Worm (Caenorhabditis elegans): ENCODE measurements around the gene T24C4.3.

T24C4.3 gene

DNA sequence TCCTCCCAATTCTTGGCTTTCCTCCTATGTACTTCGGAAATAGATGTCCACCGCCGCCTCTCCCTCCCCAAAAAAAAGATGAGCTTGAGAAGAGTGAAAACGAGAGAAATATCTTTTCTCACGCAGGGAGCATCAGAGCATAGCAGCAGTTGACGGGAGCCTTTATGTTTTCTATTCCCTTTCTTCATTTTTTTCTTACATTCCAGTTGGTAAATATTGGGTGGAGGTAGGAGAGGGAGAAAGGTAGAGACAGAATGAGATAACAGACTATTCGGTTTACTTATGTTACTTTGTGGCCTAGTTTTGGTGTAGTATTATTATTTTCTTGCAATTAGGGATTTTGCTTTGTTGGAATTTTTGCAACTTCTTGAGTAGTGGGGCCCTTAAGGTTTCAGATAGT is 27.7 kb downstream of the T24C4.3 start:
- TF ChIP-seq pha-4 (tag; optimal IDR thresholded peaks at IDR 0.05) (peak; percentile 51), mdl-1 (tag; optimal IDR thresholded peaks at IDR 0.05) (no peak)

- no peak for TF ChIP-seq sea-2 (GFP tag; optimal IDR thresholded peaks at IDR 0.05)
- TF ChIP-seq mml-1 (tag; optimal IDR thresholded peaks at IDR 0.05) = peak; percentile 88
- peak; percentile 24 for TF ChIP-seq snpc-4 (tag; optimal IDR thresholded peaks at IDR 0.05)
- peak; percentile 43 for TF ChIP-seq nhr-43 (tag; optimal IDR thresholded peaks at IDR 0.05; ENCODE audit: poor library complexity, severe bottlenecking)
- TF ChIP-seq elt-2 (tag; optimal IDR thresholded peaks at IDR 0.05) = peak; percentile 16
- TF ChIP-seq jun-1 (tag; optimal IDR thresholded peaks at IDR 0.05) = no peak
- TF ChIP-seq lin-15B (tag; optimal IDR thresholded peaks at IDR 0.05) = peak; percentile 27
- peak; percentile 37 for TF ChIP-seq pqm-1 (tag; optimal IDR thresholded peaks at IDR 0.05)
- TF ChIP-seq nfya-1 (tag; optimal IDR thresholded peaks at IDR 0.05; ENCODE audit: insufficient read depth) = peak; percentile 57
- TF ChIP-seq ceh-28 (tag; optimal IDR thresholded peaks at IDR 0.05) = no peak
- peak; percentile 62 for TF ChIP-seq pha-4 (tag; optimal IDR thresholded peaks at IDR 0.05)
Observed at ce11 chrIII:843999-844398, 28.3 kb downstream of the T24C4.3 start.

ce11 chrIII:842630-843029 is 29.6 kb downstream of the T24C4.3 start, which contains the start of gene far-8:
TSS of gene far-8 (plus strand) at chrIII:842930.
- TF ChIP-seq egl-27 (tag; optimal IDR thresholded peaks at IDR 0.05) (no peak), skn-1 (tag; optimal IDR thresholded peaks at IDR 0.05) (no peak)

DNA sequence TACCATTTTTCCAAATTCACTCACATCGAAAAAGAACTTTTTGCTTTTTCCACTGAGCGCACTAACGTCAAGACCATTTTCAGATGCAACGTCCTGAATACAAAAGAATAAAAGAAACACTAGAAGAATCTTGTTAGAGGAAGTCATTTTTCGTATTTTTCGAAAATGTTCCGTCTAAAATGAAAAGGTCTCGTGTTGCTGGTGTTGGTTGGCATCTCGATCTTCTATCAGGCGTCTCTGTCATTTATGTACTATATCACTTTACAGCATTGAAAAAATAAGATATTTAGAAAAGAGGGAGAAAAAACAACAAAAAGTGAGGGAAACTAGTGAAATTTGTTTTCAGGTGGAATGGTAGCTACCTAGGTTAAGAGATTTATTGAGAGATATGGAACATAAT is 31.1 kb downstream of the T24C4.3 start, which contains the start of gene K02F3.9:
Gene K02F3.9, minus strand, starts transcription at position 190 of the 400 bp plus-strand sequence.
- TF ChIP-seq elt-1 (tag; optimal IDR thresholded peaks at IDR 0.05) (no peak), fkh-10 (GFP tag; optimal IDR thresholded peaks at IDR 0.05) (no peak), lin-39 (tag; optimal IDR thresholded peaks at IDR 0.05) (no peak), unc-62 (GFP tag; optimal IDR thresholded peaks at IDR 0.05) (no peak), unc-39 (tag; optimal IDR thresholded peaks at IDR 0.05) (no peak), lin-15B (tag; optimal IDR thresholded peaks at IDR 0.05) (no peak), ztf-11 (tag; optimal IDR thresholded peaks at IDR 0.05) (no peak), ztf-4 (tag; optimal IDR thresholded peaks at IDR 0.05) (no peak), skn-1 (tag; optimal IDR thresholded peaks at IDR 0.05) (no peak)

- TF ChIP-seq nhr-76 (tag; optimal IDR thresholded peaks at IDR 0.05) (no peak), ama-1 (optimal IDR thresholded peaks at IDR 0.05) (no peak), lin-15B (tag; optimal IDR thresholded peaks at IDR 0.05) (no peak), mml-1 (tag; optimal IDR thresholded peaks at IDR 0.05) (no peak), ztf-11 (tag; optimal IDR thresholded peaks at IDR 0.05) (no peak), pha-4 (tag; optimal IDR thresholded peaks at IDR 0.05) (no peak)
Observed at ce11 chrIII:839491-839890, 32.8 kb downstream of the T24C4.3 start, which contains the start of gene dos-3. TSS of gene dos-3 (minus strand) at chrIII:839591.

DNA sequence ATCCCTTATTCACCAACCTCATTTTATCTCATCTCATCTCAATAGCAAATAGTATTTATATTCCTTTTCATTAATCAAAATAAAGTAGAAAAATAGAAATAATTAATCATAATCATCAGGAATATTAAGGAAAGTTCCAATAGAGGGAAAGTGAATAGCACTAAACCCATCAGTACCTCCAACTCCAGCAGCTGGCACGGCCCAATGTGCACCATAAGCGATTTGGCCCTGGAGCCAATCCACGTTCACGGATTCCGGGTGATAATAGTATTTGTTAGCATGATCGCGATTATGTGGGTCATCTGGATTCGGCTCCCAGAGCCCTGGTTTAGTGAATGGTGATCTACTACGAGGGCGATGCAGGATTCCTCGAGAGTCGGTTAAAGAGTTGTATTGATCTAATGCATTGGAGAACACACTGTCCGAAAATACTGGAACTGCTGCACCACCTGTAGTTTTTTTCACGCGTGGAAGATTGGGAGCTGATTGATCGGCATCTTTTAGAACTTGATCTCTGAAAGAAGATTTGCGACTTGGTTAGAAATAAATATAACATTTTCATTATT is 36.5 kb downstream of the T24C4.3 start:
- TF ChIP-seq daf-12 (tag; optimal IDR thresholded peaks at IDR 0.05) = no peak
- TF ChIP-seq ZK546.5 (tag; optimal IDR thresholded peaks at IDR 0.05) = peak; percentile 45
- TF ChIP-seq nhr-67 (tag; optimal IDR thresholded peaks at IDR 0.05) = no peak
- no peak for TF ChIP-seq pqm-1 (tag; optimal IDR thresholded peaks at IDR 0.05)
- TF ChIP-seq ceh-82 (tag; optimal IDR thresholded peaks at IDR 0.05) = peak; percentile 7
- peak; percentile 85 for TF ChIP-seq aly-2 (tag; optimal IDR thresholded peaks at IDR 0.05)
- peak; percentile 64 for TF ChIP-seq nhr-77 (tag; optimal IDR thresholded peaks at IDR 0.05)
- no peak for TF ChIP-seq fkh-2 (tag; optimal IDR thresholded peaks at IDR 0.05)
- TF ChIP-seq nhr-23 (tag; optimal IDR thresholded peaks at IDR 0.05) = no peak
- peak; percentile 61 for TF ChIP-seq elt-1 (tag; optimal IDR thresholded peaks at IDR 0.05)
- no peak for TF ChIP-seq nhr-237 (tag; optimal IDR thresholded peaks at IDR 0.05)
- TF ChIP-seq pha-4 (tag; optimal IDR thresholded peaks at IDR 0.05) = peak; percentile 47
- peak; percentile 31 for TF ChIP-seq unc-62 (GFP tag; optimal IDR thresholded peaks at IDR 0.05)
- TF ChIP-seq nhr-43 (tag; optimal IDR thresholded peaks at IDR 0.05; ENCODE audit: poor library complexity, severe bottlenecking) = peak; percentile 92
- TF ChIP-seq eor-1 (tag; optimal IDR thresholded peaks at IDR 0.05) = no peak
- no peak for TF ChIP-seq fkh-10 (GFP tag; optimal IDR thresholded peaks at IDR 0.05)
- peak; percentile 62 for TF ChIP-seq nhr-25 (tag; optimal IDR thresholded peaks at IDR 0.05)
- TF ChIP-seq ceh-28 (tag; optimal IDR thresholded peaks at IDR 0.05) = peak; percentile 71
- TF ChIP-seq ztf-11 (tag; optimal IDR thresholded peaks at IDR 0.05) = no peak
- TF ChIP-seq egl-27 (tag; optimal IDR thresholded peaks at IDR 0.05) = no peak
- peak; percentile 42 for TF ChIP-seq hmg-11 (tag; optimal IDR thresholded peaks at IDR 0.05)
- TF ChIP-seq elt-2 (tag; optimal IDR thresholded peaks at IDR 0.05) = peak; percentile 61
- peak; percentile 43 for TF ChIP-seq unc-39 (tag; optimal IDR thresholded peaks at IDR 0.05)
- TF ChIP-seq nhr-76 (tag; optimal IDR thresholded peaks at IDR 0.05) = peak; percentile 47
- TF ChIP-seq nhr-28 (tag; optimal IDR thresholded peaks at IDR 0.05) = no peak
- peak; percentile 97 for TF ChIP-seq lsy-12 (tag; optimal IDR thresholded peaks at IDR 0.05)
- TF ChIP-seq jun-1 (tag; optimal IDR thresholded peaks at IDR 0.05) = peak; percentile 61
- TF ChIP-seq zag-1 (tag; optimal IDR thresholded peaks at IDR 0.05) = peak; percentile 42
- peak; percentile 26 for TF ChIP-seq R02D3.7 (tag; optimal IDR thresholded peaks at IDR 0.05)
- TF ChIP-seq nhr-12 (tag; optimal IDR thresholded peaks at IDR 0.05) = no peak
- peak; percentile 98 for TF ChIP-seq ama-1 (optimal IDR thresholded peaks at IDR 0.05)
- peak; percentile 84 for TF ChIP-seq fos-1 (tag; optimal IDR thresholded peaks at IDR 0.05)

All from whole organism, L3 larva.